Worm (Caenorhabditis elegans): Measurements from ENCODE around the gene valv-1.

Gene valv-1

DNA sequence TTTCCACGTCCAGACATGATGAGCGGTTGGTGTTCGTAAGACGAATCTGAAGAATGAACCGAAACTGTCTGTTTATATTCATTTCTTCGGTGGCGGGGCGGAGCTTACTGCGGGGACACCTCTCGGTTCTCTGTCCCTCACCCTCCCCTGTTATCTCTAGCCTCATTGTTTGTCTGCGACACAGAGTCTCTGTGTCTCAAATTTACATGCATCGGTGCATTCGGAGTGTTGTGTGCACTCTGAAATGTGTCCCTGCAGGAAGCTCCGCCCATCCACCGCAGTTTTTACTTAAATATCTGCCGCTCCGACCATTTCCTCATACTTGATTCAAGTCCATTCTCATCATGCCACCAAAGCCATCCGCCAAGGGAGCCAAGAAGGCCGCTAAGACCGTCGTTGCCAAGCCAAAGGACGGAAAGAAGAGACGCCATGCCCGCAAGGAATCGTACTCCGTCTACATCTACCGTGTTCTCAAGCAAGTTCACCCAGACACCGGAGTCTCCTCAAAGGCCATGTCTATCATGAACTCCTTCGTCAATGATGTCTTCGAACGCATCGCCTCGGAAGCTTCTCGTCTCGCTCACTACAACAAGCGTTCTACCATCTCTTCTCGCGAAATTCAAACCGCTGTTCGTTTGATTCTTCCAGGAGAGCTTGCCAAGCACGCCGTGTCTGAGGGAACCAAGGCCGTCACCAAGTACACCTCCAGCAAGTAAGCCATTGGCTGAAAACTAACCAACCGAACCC is 41.2 kb upstream of the valv-1 start, which contains the start of the genes his-61 and his-62 (continued):
- TF ChIP-seq cey-2 (tag; optimal IDR thresholded peaks at IDR 0.05; ENCODE audit: borderline replicate concordance, insufficient read depth) (no peak), ceh-82 (tag; optimal IDR thresholded peaks at IDR 0.05) (no peak), nhr-6 (tag; optimal IDR thresholded peaks at IDR 0.05) (peak; percentile 74), lin-1 (GFP tag; IDR thresholded peaks at IDR 0.05) (peak; percentile 45; the same call in 1 of the 2 replicates), R02D3.7 (tag; optimal IDR thresholded peaks at IDR 0.05) (no peak), F44E2.7 (GFP tag; IDR thresholded peaks at IDR 0.05) (no peak; the same call in 1 of the 2 replicates), daf-16 (GFP tag; optimal IDR thresholded peaks at IDR 0.05) (peak in 1 of 2 experiments; percentile 17), daf-16 (tag; optimal IDR thresholded peaks at IDR 0.05) (peak; percentile 87), pha-4 (GFP tag; IDR thresholded peaks at IDR 0.05) (peak; percentile 66; the same call in 1 of the 2 replicates), pha-4 (tag; optimal IDR thresholded peaks at IDR 0.05) (no peak), spr-3 (GFP tag; optimal IDR thresholded peaks at IDR 0.05) (no peak), lin-38 (GFP tag; IDR thresholded peaks at IDR 0.05) (peak; percentile 76), hlh-11 (tag; optimal IDR thresholded peaks at IDR 0.05) (peak; percentile 91), dmd-8 (GFP tag; IDR thresholded peaks at IDR 0.05) (peak; percentile 68; the same call in 1 of the 2 replicates), unc-39 (tag; optimal IDR thresholded peaks at IDR 0.05) (no peak), zfp-3 (GFP tag; conservative IDR thresholded peaks at IDR 0.05) (no peak), fos-1 (tag; optimal IDR thresholded peaks at IDR 0.05) (no peak), nhr-48 (tag; optimal IDR thresholded peaks at IDR 0.05) (peak; percentile 97), hif-1 (tag; optimal IDR thresholded peaks at IDR 0.05) (peak in 1 of 2 experiments; percentile 22), ceh-44 (GFP tag; IDR thresholded peaks at IDR 0.05) (no peak), lin-39 (tag; optimal IDR thresholded peaks at IDR 0.05) (no peak), duxl-1 (tag; optimal IDR thresholded peaks at IDR 0.05; ENCODE audit: poor library complexity) (peak; percentile 52), Y75B8A.6 (GFP tag; IDR thresholded peaks at IDR 0.05) (no peak), snpc-1.2 (GFP tag; IDR thresholded peaks at IDR 0.05) (peak; percentile 68), gei-8 (GFP tag; optimal IDR thresholded peaks at IDR 0.05) (no peak), nhr-25 (tag; optimal IDR thresholded peaks at IDR 0.05; ENCODE audit: borderline replicate concordance, insufficient read depth) (peak; percentile 8), nhr-28 (tag; optimal IDR thresholded peaks at IDR 0.05) (peak; percentile 18), ztf-11 (tag; optimal IDR thresholded peaks at IDR 0.05) (no peak), aha-1 (tag) (peak; percentile 82), T26A8.4 (GFP tag; IDR thresholded peaks at IDR 0.05) (peak; percentile 70), nhr-10 (tag; optimal IDR thresholded peaks at IDR 0.05) (peak; percentile 6), daf-8 (GFP tag; IDR thresholded peaks at IDR 0.05) (no peak), nhr-237 (tag; optimal IDR thresholded peaks at IDR 0.05) (no peak), Y105C5A.15 (GFP tag; IDR thresholded peaks at IDR 0.05) (no peak), spr-1 (tag; optimal IDR thresholded peaks at IDR 0.05) (no peak), mdl-1 (tag; optimal IDR thresholded peaks at IDR 0.05) (no peak), ceh-28 (tag; optimal IDR thresholded peaks at IDR 0.05) (no peak), pqm-1 (tag; optimal IDR thresholded peaks at IDR 0.05) (peak; percentile 30), F10B5.3 (tag; optimal IDR thresholded peaks at IDR 0.05) (peak; percentile 72), ctbp-1 (GFP tag; IDR thresholded peaks at IDR 0.05) (no peak), egl-43 (GFP tag; IDR thresholded peaks at IDR 0.05) (peak; percentile 61), nhr-77 (tag; optimal IDR thresholded peaks at IDR 0.05) (peak; percentile 20), zip-11 (GFP tag; IDR thresholded peaks at IDR 0.05) (no peak), hlh-30 (tag; optimal IDR thresholded peaks at IDR 0.05; ENCODE audit: insufficient read depth) (peak; percentile 11), unc-62 (GFP tag; optimal IDR thresholded peaks at IDR 0.05 in 1 of 2) (peak in 1 of 2 experiments; percentile 87), unc-62 (tag; optimal IDR thresholded peaks at IDR 0.05) (no peak), unc-130 (GFP tag; optimal IDR thresholded peaks at IDR 0.05) (no peak), madf-9 (GFP tag; conservative IDR thresholded peaks at IDR 0.05) (no peak), lir-3 (tag; optimal IDR thresholded peaks at IDR 0.05) (no peak), lsy-2 (tag; optimal IDR thresholded peaks at IDR 0.05) (peak in 1 of 2 experiments; percentile 79)

Data from whole organism, L4 larva.